Worm (Caenorhabditis elegans) whole organism, L4/young adult: ENCODE data around the gene mcm-3AP.

Source experiments
- W03F9.2 ChIP-seq: fragments of 150-350 bp; optimal IDR thresholded peaks from 2 replicates; lab custom pipeline; 2014; ENCODE audit warnings: missing biosample characterization, missing genetic modification characterization
- dao-5 ChIP-seq: sonication (generic microtip); optimal IDR thresholded peaks from 2 replicates; lab custom pipeline; 2016; ENCODE audit warnings: missing genotype, missing genetic modification characterization, moderate library complexity, missing compliant biosample characterization
- him-1 ChIP-seq: sonication (generic microtip); optimal IDR thresholded peaks from 2 replicates; lab custom pipeline; 2016; ENCODE audit warnings: missing genotype, missing genetic modification reagents, missing genetic modification characterization, missing compliant biosample characterization

ce11 chrIV:7955849-7956248, 7.4 kb downstream of the mcm-3AP start, which contains the start of gene ceh-19:
- TF ChIP-seq him-1 (tag; lab: Kevin White, UChicago) (no peak), dao-5 (tag; lab: Kevin White, UChicago) (no peak), W03F9.2 (tag; lab: Kevin White, UChicago) (no peak)
